Fruit fly (Drosophila melanogaster) S2 (cell line): ENCODE results near the gene CG15731.

Source experiments
- CG8478 ChIP-seq: fragments of >200 bp; optimal IDR thresholded peaks from 2 replicates; lab custom pipeline; 2018
- CTCF ChIP-seq, 2 experiments: fragments of >200 bp; optimal IDR thresholded peaks; 2 replicates each; lab custom pipeline; 2018

DNA sequence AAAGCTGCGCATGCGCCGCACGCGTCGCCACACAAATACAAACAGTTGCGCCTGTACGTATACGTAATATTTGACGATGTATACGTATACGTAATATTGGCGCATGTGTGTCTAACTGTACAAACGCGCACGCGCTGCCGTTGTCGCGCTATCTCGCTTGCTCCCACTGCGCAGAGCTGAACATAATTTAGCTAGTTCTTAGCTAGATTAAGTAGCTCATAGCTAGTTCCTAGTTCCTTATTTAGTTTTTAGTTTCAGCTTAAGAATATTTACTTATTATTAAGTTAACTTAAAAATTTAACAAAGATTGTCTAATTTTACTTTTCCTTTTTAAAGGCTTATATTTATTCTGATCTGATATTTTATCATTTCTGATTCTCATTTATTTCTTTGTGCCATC is 22.7 kb upstream of the CG15731 start:
- TF ChIP-seq CG8478 (lab: Kevin White, UChicago) (no peak), CTCF (optimal IDR thresholded peaks at IDR 0.05; lab: Kevin White, UChicago) (no peak)
